Fruit fly (Drosophila melanogaster) whole organism: ENCODE measurements around the gene SF1.

Experiments used
- CG8478 ChIP-seq: fragments of >200 bp; optimal IDR thresholded peaks from 2 replicates; lab custom pipeline; 2018; ENCODE audit warnings: inconsistent platforms
- Dll ChIP-seq: fragments of >200 bp; optimal IDR thresholded peaks from 2 replicates; lab custom pipeline; 2017
- pan ChIP-seq: fragments of >200 bp; optimal IDR thresholded peaks from 2 replicates; lab custom pipeline; 2017
- psq ChIP-seq: fragments of >200 bp; optimal IDR thresholded peaks from 2 replicates; lab custom pipeline; 2017
- usp ChIP-seq: fragments of >200 bp; optimal IDR thresholded peaks from 2 replicates; lab custom pipeline; 2017; ENCODE audit warnings: missing biosample characterization, missing genetic modification characterization, mixed read lengths

- TF ChIP-seq psq (no peak), pan (no peak), usp (no peak), CG8478 (no peak), Dll (lab: Kevin White, UChicago) (no peak)
Observed at dm6 chr3R:17526059-17526592, 14.1 kb upstream of the SF1 start.
